Fruit fly (Drosophila melanogaster) Kc167 (cell line): ENCODE measurements around the gene PolrMT.

ENCODE experiments used
- Myc ChIP-seq: fragments of >200 bp; optimal IDR thresholded peaks from 2 replicates; lab custom pipeline; 2017; ENCODE audit warnings: missing external identifiers
- Sin3A ChIP-seq: fragments of >200 bp; optimal IDR thresholded peaks from 2 replicates; lab custom pipeline; 2018; ENCODE audit warnings: missing external identifiers
- h ChIP-seq: fragments of >200 bp; optimal IDR thresholded peaks from 3 replicates; lab custom pipeline; 2018; ENCODE audit warnings: missing external identifiers
- insv ChIP-seq: fragments of >200 bp; optimal IDR thresholded peaks from 3 replicates; lab custom pipeline; 2018; ENCODE audit warnings: missing external identifiers
- psq ChIP-seq: fragments of >200 bp; optimal IDR thresholded peaks from 2 replicates; lab custom pipeline; 2017; ENCODE audit warnings: missing external identifiers
- ttk ChIP-seq: sonication (Bioruptor generic); optimal IDR thresholded peaks from 2 replicates; lab custom pipeline; 2017; ENCODE audit warnings: missing external identifiers

PolrMT gene

dm6 chr2L:1121942-1122710 is 14.0 kb upstream of the PolrMT start:
- TF ChIP-seq ttk = no peak
- no peak for TF ChIP-seq psq (lab: Kevin White, UChicago)
- no peak for TF ChIP-seq Myc
- TF ChIP-seq h (lab: Kevin White, UChicago) = no peak
- TF ChIP-seq Sin3A = no peak

dm6 chr2L:1120206-1120902 is 12.2 kb upstream of the PolrMT start:
- TF ChIP-seq psq (lab: Kevin White, UChicago) = no peak
- no peak for TF ChIP-seq insv (lab: Kevin White, UChicago)
- TF ChIP-seq Sin3A = no peak
- no peak for TF ChIP-seq ttk
- TF ChIP-seq h (lab: Kevin White, UChicago) = no peak
- TF ChIP-seq Myc = no peak

- TF ChIP-seq h (lab: Kevin White, UChicago) = no peak
- no peak for TF ChIP-seq psq (lab: Kevin White, UChicago)
These were observed 11.0 kb upstream of the PolrMT start for dm6 chr2L:1118880-1119809.

dm6 chr2L:1118149-1118548 is 10.0 kb upstream of the PolrMT start:
- TF ChIP-seq Sin3A (no peak), Myc (no peak), insv (lab: Kevin White, UChicago) (no peak), psq (lab: Kevin White, UChicago) (no peak), ttk (no peak), h (lab: Kevin White, UChicago) (no peak)

dm6 chr2L:1116661-1117322 is 8.6 kb upstream of the PolrMT start:
- TF ChIP-seq psq (lab: Kevin White, UChicago) = no peak
- peak; percentile 3 for TF ChIP-seq h (lab: Kevin White, UChicago)

- no peak for TF ChIP-seq ttk
- TF ChIP-seq psq (lab: Kevin White, UChicago) = no peak
- no peak for TF ChIP-seq Myc
- no peak for TF ChIP-seq h (lab: Kevin White, UChicago)
- TF ChIP-seq Sin3A = no peak
- TF ChIP-seq insv (lab: Kevin White, UChicago) = no peak
These were observed 6.1 kb upstream of the PolrMT start for dm6 chr2L:1114230-1114629.

- TF ChIP-seq ttk (no peak), h (lab: Kevin White, UChicago) (no peak), psq (lab: Kevin White, UChicago) (no peak), insv (lab: Kevin White, UChicago) (no peak), Sin3A (no peak), Myc (no peak)
These were observed 4.5 kb upstream of the PolrMT start, which contains the start of gene CG14340 for dm6 chr2L:1112641-1113040. Gene CG14340 (plus strand): TSS chr2L:1112941.

- TF ChIP-seq psq (lab: Kevin White, UChicago) (no peak), h (lab: Kevin White, UChicago) (no peak), insv (lab: Kevin White, UChicago) (no peak), Sin3A (no peak), Myc (no peak), ttk (no peak)
These were observed 5.8 kb downstream of the PolrMT start, which contains the start of gene CG4629 for dm6 chr2L:1102349-1102748. Gene CG4629 (minus strand): TSS chr2L:1102504.

dm6 chr2L:1095450-1095849 is 12.7 kb downstream of the PolrMT start:
- TF ChIP-seq h (lab: Kevin White, UChicago) (no peak), psq (lab: Kevin White, UChicago) (no peak), Sin3A (no peak), insv (lab: Kevin White, UChicago) (no peak), Myc (no peak), ttk (no peak)

- no peak for TF ChIP-seq insv (lab: Kevin White, UChicago)
- no peak for TF ChIP-seq psq (lab: Kevin White, UChicago)
- no peak for TF ChIP-seq ttk
- TF ChIP-seq Myc = no peak
- no peak for TF ChIP-seq h (lab: Kevin White, UChicago)
- no peak for TF ChIP-seq Sin3A
These were observed 13.4 kb downstream of the PolrMT start for dm6 chr2L:1094724-1095123.

- TF ChIP-seq h (lab: Kevin White, UChicago) (no peak), Sin3A (no peak), insv (lab: Kevin White, UChicago) (no peak), psq (lab: Kevin White, UChicago) (no peak), Myc (no peak), ttk (no peak)
These were observed 16.5 kb downstream of the PolrMT start for dm6 chr2L:1091675-1092074.
